Worm (Caenorhabditis elegans) whole organism, young adult: Measurements from ENCODE around the gene djr-1.1.
A peak's percentile ranks its signal among the peaks of the same experiment; 100 is the strongest.

Experiments
- C06A6.2 ChIP-seq: fragments of 200-800 bp; sonication (Bioruptor generic); conservative IDR thresholded peaks from 2 replicates; pipeline ENCODE4 v1.3.6; 2022; ENCODE audit warnings: missing genetic modification characterization, missing compliant biosample characterization
- D2030.7 ChIP-seq: fragments of 200-800 bp; sonication (Bioruptor generic); IDR thresholded peaks from 2 replicates; pipeline ENCODE4 v1.3.6; 2022; ENCODE audit warnings: missing genetic modification reagents, missing genetic modification characterization, missing compliant biosample characterization
- F22D6.2 ChIP-seq: sonication (generic microtip); optimal IDR thresholded peaks from 2 replicates; lab custom pipeline; 2016; ENCODE audit warnings: mild to moderate bottlenecking, missing genetic modification characterization, missing compliant biosample characterization
- F52B5.7 ChIP-seq: sonication (generic microtip); optimal IDR thresholded peaks from 2 replicates; lab custom pipeline; 2016; ENCODE audit warnings: mild to moderate bottlenecking, missing genetic modification characterization, missing compliant biosample characterization
- F55B11.4 ChIP-seq: sonication (generic microtip); optimal IDR thresholded peaks from 2 replicates; lab custom pipeline; 2016; ENCODE audit warnings: missing compliant biosample characterization, missing genetic modification characterization, borderline replicate concordance; ENCODE audit not compliant: insufficient read depth
- F57A8.1 ChIP-seq: fragments of 200-800 bp; sonication (Bioruptor generic); optimal IDR thresholded peaks from 2 replicates; lab custom pipeline; 2018; ENCODE audit warnings: mild to moderate bottlenecking, missing genetic modification characterization, moderate library complexity, missing compliant biosample characterization
- Y53F4B.3 ChIP-seq: fragments of 200-800 bp; sonication (Bioruptor generic); IDR thresholded peaks from 2 replicates; pipeline ENCODE4 v1.3.6; 2022; ENCODE audit warnings: missing genetic modification reagents, missing genetic modification characterization, missing compliant biosample characterization
- Y53G8AR.9 ChIP-seq: fragments of 200-800 bp; sonication (Bioruptor generic); conservative IDR thresholded peaks from 2 replicates; pipeline ENCODE4 v1.3.6; 2022; ENCODE audit warnings: missing genetic modification reagents, missing genetic modification characterization, missing compliant biosample characterization
- ZK185.1 ChIP-seq: sonication (generic microtip); optimal IDR thresholded peaks from 2 replicates; lab custom pipeline; 2016; ENCODE audit warnings: mild to moderate bottlenecking, missing genetic modification characterization, missing compliant biosample characterization; ENCODE audit not compliant: poor library complexity, severe bottlenecking
- attf-6 ChIP-seq: fragments of 200-800 bp; sonication (Bioruptor generic); IDR thresholded peaks from 2 replicates; pipeline ENCODE4 v1.3.6; 2022; ENCODE audit warnings: missing genetic modification reagents, missing genetic modification characterization, missing compliant biosample characterization
- ccch-3 ChIP-seq: fragments of 200-800 bp; sonication (Bioruptor generic); optimal IDR thresholded peaks from 2 replicates; lab custom pipeline; 2018; ENCODE audit warnings: mild to moderate bottlenecking, missing genetic modification characterization, missing compliant biosample characterization
- ceh-100 ChIP-seq: fragments of 200-800 bp; sonication (Bioruptor generic); IDR thresholded peaks from 2 replicates; pipeline ENCODE4 v1.3.6; 2022; ENCODE audit warnings: missing genetic modification reagents, missing genetic modification characterization, missing compliant biosample characterization
- ceh-27 ChIP-seq: fragments of 200-800 bp; sonication (Bioruptor generic); optimal IDR thresholded peaks from 2 replicates; lab custom pipeline; 2018; ENCODE audit warnings: mild to moderate bottlenecking, missing genetic modification characterization, moderate library complexity, missing compliant biosample characterization
- ceh-79 ChIP-seq: sonication (generic microtip); optimal IDR thresholded peaks from 2 replicates; lab custom pipeline; 2017; ENCODE audit warnings: mild to moderate bottlenecking, missing genetic modification characterization, missing compliant biosample characterization
- dpff-1 ChIP-seq: sonication (generic microtip); optimal IDR thresholded peaks from 2 replicates; lab custom pipeline; 2017; ENCODE audit warnings: mild to moderate bottlenecking, missing genetic modification characterization, missing compliant biosample characterization
- dpl-1 ChIP-seq: fragments of 150-350 bp; optimal IDR thresholded peaks from 2 replicates; lab custom pipeline; 2014; ENCODE audit warnings: missing biosample characterization, missing genetic modification reagents, missing genetic modification characterization
- egrh-3 ChIP-seq: fragments of 200-800 bp; sonication (Bioruptor generic); IDR thresholded peaks from 2 replicates; pipeline ENCODE4 v1.3.6; 2022; ENCODE audit warnings: missing genetic modification reagents, missing genetic modification characterization, missing compliant biosample characterization
- ets-4 ChIP-seq: fragments of 200-800 bp; sonication (Bioruptor generic); optimal IDR thresholded peaks from 2 replicates; lab custom pipeline; 2018; ENCODE audit warnings: mild to moderate bottlenecking, missing genetic modification characterization, missing compliant biosample characterization
- fkh-3 ChIP-seq: sonication (generic microtip); optimal IDR thresholded peaks from 2 replicates; lab custom pipeline; 2016; ENCODE audit warnings: mild to moderate bottlenecking, missing genetic modification characterization, missing compliant biosample characterization
- him-1 ChIP-seq: sonication (generic microtip); optimal IDR thresholded peaks from 2 replicates; lab custom pipeline; 2016; ENCODE audit warnings: missing genotype, missing genetic modification reagents, missing genetic modification characterization, missing compliant biosample characterization
- hsf-1 ChIP-seq: fragments of 200-800 bp; sonication (Bioruptor generic); IDR thresholded peaks from 2 replicates; pipeline ENCODE4 v1.3.6; 2022; ENCODE audit warnings: missing genetic modification reagents, missing genetic modification characterization, missing compliant biosample characterization
- let-607 ChIP-seq, 2 experiments: fragments of 200-800 bp in 1 of 2; sonication (Bioruptor generic) in 1 of 2; sonication (generic microtip) in 1 of 2; optimal IDR thresholded peaks; 2 replicates each; lab custom pipeline; 2016 to 2018; ENCODE audit warnings: mild to moderate bottlenecking in 2 of 2, missing compliant biosample characterization in 2 of 2, missing genetic modification characterization in 2 of 2, moderate library complexity in 2 of 2, missing genotype in 1 of 2
- lin-35 ChIP-seq, 3 experiments: fragments of 150-350 bp in 2 of 3; sonication (generic microtip) in 1 of 3; optimal IDR thresholded peaks; 2 replicates each; lab custom pipeline; 2014 to 2018; ENCODE audit warnings: missing biosample characterization in 3 of 3, missing genetic modification characterization in 3 of 3, missing genetic modification reagents in 3 of 3
- lin-40 ChIP-seq: sonication (generic microtip); optimal IDR thresholded peaks from 2 replicates; lab custom pipeline; 2016; ENCODE audit warnings: missing genetic modification characterization, mild to moderate bottlenecking, missing compliant biosample characterization, missing genotype, missing genetic modification reagents
- lir-1 ChIP-seq: fragments of 200-800 bp; sonication (Bioruptor generic); conservative IDR thresholded peaks from 2 replicates; pipeline ENCODE4 v1.3.6; 2022; ENCODE audit warnings: missing genetic modification reagents, missing genetic modification characterization, missing compliant biosample characterization
- lsy-27 ChIP-seq: sonication (generic microtip); optimal IDR thresholded peaks from 2 replicates; lab custom pipeline; 2017; ENCODE audit warnings: missing genetic modification characterization, mild to moderate bottlenecking, missing compliant biosample characterization, antibody characterized with exemption, missing genotype, borderline replicate concordance; ENCODE audit not compliant: insufficient read depth
- mcd-1 ChIP-seq: fragments of 200-800 bp; sonication (Bioruptor generic); IDR thresholded peaks from 2 replicates; pipeline ENCODE4 v1.3.6; 2022; ENCODE audit warnings: missing genetic modification reagents, missing genetic modification characterization, missing compliant biosample characterization
- mel-28 ChIP-seq: sonication (generic microtip); optimal IDR thresholded peaks from 2 replicates; lab custom pipeline; 2016; ENCODE audit warnings: borderline replicate concordance, mild to moderate bottlenecking, missing genetic modification characterization, missing compliant biosample characterization
- nhr-27 ChIP-seq: fragments of 200-800 bp; sonication (Bioruptor generic); optimal IDR thresholded peaks from 2 replicates; lab custom pipeline; 2018; ENCODE audit warnings: mild to moderate bottlenecking, missing genetic modification characterization, moderate library complexity, missing compliant biosample characterization
- pbrm-1 ChIP-seq: fragments of 200-800 bp; sonication (Bioruptor generic); IDR thresholded peaks from 2 replicates; pipeline ENCODE4 v1.3.6; 2022; ENCODE audit warnings: missing genetic modification reagents, missing genetic modification characterization, missing compliant biosample characterization
- rcor-1 ChIP-seq: fragments of 200-800 bp; sonication (Bioruptor generic); IDR thresholded peaks from 2 replicates; pipeline ENCODE4 v1.3.6; 2022; ENCODE audit warnings: missing genetic modification reagents, missing genetic modification characterization, missing compliant biosample characterization
- rpc-1 ChIP-seq, 2 experiments: fragments of 150-350 bp in 1 of 2; sonication (generic microtip) in 1 of 2; optimal IDR thresholded peaks; 2 replicates each; lab custom pipeline; 2014 to 2018; ENCODE audit warnings: missing biosample characterization in 1 of 2, missing genetic modification characterization in 1 of 2, missing genetic modification reagents in 1 of 2, missing genotype in 1 of 2
- snpc-3.4 ChIP-seq: sonication (generic microtip); optimal IDR thresholded peaks from 2 replicates; lab custom pipeline; 2017; ENCODE audit warnings: missing genetic modification characterization, mild to moderate bottlenecking, missing compliant biosample characterization, antibody characterized with exemption, moderate library complexity, missing genotype, missing genetic modification reagents
- tbp1 ChIP-seq: fragments of 200-800 bp; sonication (Bioruptor generic); optimal IDR thresholded peaks from 2 replicates; lab custom pipeline; 2018; ENCODE audit warnings: mild to moderate bottlenecking, missing genetic modification characterization, missing compliant biosample characterization
- tbx-9 ChIP-seq: sonication (generic microtip); optimal IDR thresholded peaks from 2 replicates; lab custom pipeline; 2016; ENCODE audit warnings: borderline replicate concordance, missing genetic modification characterization, inconsistent platforms, missing compliant biosample characterization
- unc-130 ChIP-seq: sonication (generic microtip); optimal IDR thresholded peaks from 2 replicates; lab custom pipeline; 2016; ENCODE audit warnings: missing genetic modification reagents, missing genetic modification characterization, missing compliant biosample characterization
- xnd-1 ChIP-seq: sonication (generic microtip); optimal IDR thresholded peaks from 2 replicates; lab custom pipeline; 2016; ENCODE audit warnings: missing genotype, missing genetic modification reagents, missing genetic modification characterization, missing compliant biosample characterization
- zim-3 ChIP-seq: sonication (generic microtip); optimal IDR thresholded peaks from 2 replicates; lab custom pipeline; 2017; ENCODE audit warnings: mild to moderate bottlenecking, missing genetic modification characterization, moderate library complexity, missing compliant biosample characterization
- ztf-18 ChIP-seq: sonication (generic microtip); optimal IDR thresholded peaks from 2 replicates; lab custom pipeline; 2016; ENCODE audit warnings: missing genotype, mild to moderate bottlenecking, missing genetic modification characterization, missing compliant biosample characterization
- ztf-6 ChIP-seq: fragments of 200-800 bp; sonication (Bioruptor generic); IDR thresholded peaks from 2 replicates; pipeline ENCODE4 v1.3.6; 2022; ENCODE audit warnings: missing genetic modification reagents, missing genetic modification characterization, missing compliant biosample characterization

The djr-1.1 gene

DNA sequence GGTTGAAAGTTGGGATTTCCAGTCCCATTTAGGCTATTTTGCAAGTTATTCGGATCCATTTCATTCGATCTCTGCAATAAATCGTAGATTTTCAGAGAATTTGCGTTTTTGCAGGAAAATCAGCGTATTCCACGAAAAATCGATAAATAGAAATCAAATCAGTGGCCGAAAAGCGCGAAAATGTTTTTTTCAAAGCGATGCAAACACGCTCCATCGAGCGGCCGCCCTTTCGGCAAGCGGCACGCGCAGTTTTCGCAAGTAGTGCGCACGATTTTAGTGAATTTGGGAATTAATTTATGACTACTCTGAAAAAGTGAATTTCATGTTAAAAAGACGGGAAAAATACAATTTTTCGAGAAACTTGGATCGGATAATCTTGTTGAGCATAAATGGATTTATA is 35.3 kb upstream of the djr-1.1 start (continued):
- TF ChIP-seq fkh-3 (tag; lab: Kevin White, UChicago) (no peak), rcor-1 (GFP tag; lab: Robert Waterston, UW) (peak; percentile 79), ccch-3 (GFP tag; lab: Kevin White, UChicago) (peak; percentile 48), pbrm-1 (GFP tag; lab: Robert Waterston, UW) (peak; percentile 94), dpl-1 (GFP tag; lab: Kevin White, UChicago) (peak; percentile 79), dpff-1 (tag; lab: Kevin White, UChicago) (no peak), lir-1 (peak; percentile 87), F57A8.1 (GFP tag; lab: Kevin White, UChicago) (peak; percentile 13), egrh-3 (GFP tag; lab: Robert Waterston, UW) (peak; percentile 44), zim-3 (tag; lab: Kevin White, UChicago) (peak; percentile 48), ets-4 (peak; percentile 42), Y53F4B.3 (GFP tag; lab: Robert Waterston, UW) (peak; percentile 63; the same call in 1 of the 2 replicates), F52B5.7 (tag; lab: Kevin White, UChicago) (peak; percentile 54), unc-130 (peak; percentile 75), hsf-1 (no peak), C06A6.2 (GFP tag; lab: Robert Waterston, UW) (peak; percentile 93), rpc-1 (optimal IDR thresholded peaks at IDR 0.05; lab: Kevin White, UChicago) (peak; percentile 51), rpc-1 (tag; optimal IDR thresholded peaks at IDR 0.05; lab: Kevin White, UChicago) (no peak), let-607 (tag; optimal IDR thresholded peaks at IDR 0.05; lab: Kevin White, UChicago) (peak in 1 of 2 experiments; percentile 59), F55B11.4 (tag; lab: Kevin White, UChicago) (no peak), xnd-1 (peak; percentile 14), nhr-27 (no peak), him-1 (peak; percentile 41), snpc-3.4 (peak; percentile 77), tbp1 (GFP tag; lab: Kevin White, UChicago) (peak; percentile 69), F22D6.2 (peak; percentile 14), ztf-18 (tag; lab: Kevin White, UChicago) (peak; percentile 83), lin-35 (GFP tag; optimal IDR thresholded peaks at IDR 0.05; lab: Kevin White, UChicago) (peak in 1 of 3 experiments; percentile 94), attf-6 (GFP tag; lab: Robert Waterston, UW) (0 out of 2 replicates have a peak, but pooled peaks have one; percentile 58), Y53G8AR.9 (GFP tag; lab: Robert Waterston, UW) (peak; percentile 91), ZK185.1 (tag; lab: Kevin White, UChicago) (peak; percentile 95), mcd-1 (GFP tag; lab: Robert Waterston, UW) (peak; percentile 100), D2030.7 (GFP tag; lab: Robert Waterston, UW) (peak; percentile 93), mel-28 (tag; lab: Kevin White, UChicago) (peak; percentile 70), lin-40 (tag; lab: Kevin White, UChicago) (peak; percentile 94), ceh-27 (GFP tag; lab: Kevin White, UChicago) (peak; percentile 95), lsy-27 (tag; lab: Kevin White, UChicago) (peak; percentile 66), ceh-79 (no peak), tbx-9 (tag; lab: Kevin White, UChicago) (no peak), ceh-100 (peak; percentile 86), ztf-6 (GFP tag; lab: Robert Waterston, UW) (0 out of 2 replicates have a peak, but pooled peaks have one; percentile 30)
